Worm (Caenorhabditis elegans) whole organism, L1 larva: ENCODE measurements around the gene F14H8.4.
A peak's percentile ranks its signal among the peaks of the same experiment; 100 is the strongest.

Experiments used
- C16A3.4 ChIP-seq: fragments of 150-350 bp; optimal IDR thresholded peaks from 2 replicates; lab custom pipeline; 2014; ENCODE audit warnings: missing biosample characterization, missing genetic modification characterization
- Y116A8C.19 ChIP-seq: sonication (generic microtip); optimal IDR thresholded peaks from 2 replicates; lab custom pipeline; 2016; ENCODE audit warnings: missing compliant biosample characterization, missing genetic modification characterization, borderline replicate concordance
- alr-1 ChIP-seq: fragments of 200-800 bp; sonication (Bioruptor generic); optimal IDR thresholded peaks from 2 replicates; lab custom pipeline; 2018; ENCODE audit warnings: borderline replicate concordance, mild to moderate bottlenecking, missing genetic modification characterization, missing compliant biosample characterization
- aly-2 ChIP-seq: fragments of 150-350 bp; optimal IDR thresholded peaks from 2 replicates; lab custom pipeline; 2014; ENCODE audit warnings: missing biosample characterization, missing genetic modification characterization
- ama-1 ChIP-seq: fragments of 150-350 bp; optimal IDR thresholded peaks from 2 replicates; lab custom pipeline; 2014
- blmp-1 ChIP-seq: fragments of 150-350 bp; optimal IDR thresholded peaks from 2 replicates; lab custom pipeline; 2014; ENCODE audit warnings: missing biosample characterization, missing genetic modification characterization
- ceh-82 ChIP-seq, 3 experiments: fragments of 150-350 bp in 1 of 3; sonication (generic microtip) in 2 of 3; optimal IDR thresholded peaks; 2 replicates each; lab custom pipeline; 2014 to 2017; ENCODE audit warnings: missing biosample characterization in 3 of 3, missing genetic modification characterization in 3 of 3
- ceh-88 ChIP-seq: fragments of 200-800 bp; sonication (Bioruptor generic); IDR thresholded peaks from 2 replicates; pipeline ENCODE4 v1.3.6; 2022; ENCODE audit warnings: missing genetic modification characterization, missing compliant biosample characterization
- ces-1 ChIP-seq: fragments of 150-350 bp; optimal IDR thresholded peaks from 2 replicates; lab custom pipeline; 2014; ENCODE audit warnings: missing biosample characterization, missing genetic modification reagents, missing genetic modification characterization
- efl-1 ChIP-seq, 4 experiments: fragments of 150-350 bp; optimal IDR thresholded peaks in 3 of 4; peaks in 1 of 4; 1 replicate in 1 of 4; 2 replicates in 3 of 4; lab custom pipeline; 2014; ENCODE audit warnings: missing biosample characterization in 2 of 4, missing genetic modification characterization in 2 of 4, missing genetic modification reagents in 2 of 4
- elt-2 ChIP-seq: sonication (generic microtip); optimal IDR thresholded peaks from 2 replicates; lab custom pipeline; 2016; ENCODE audit warnings: missing genetic modification characterization, mild to moderate bottlenecking, inconsistent platforms, missing compliant biosample characterization, missing genetic modification reagents
- ets-5 ChIP-seq: fragments of 200-800 bp; sonication (Bioruptor generic); IDR thresholded peaks from 2 replicates; pipeline ENCODE4 v1.3.6; 2022; ENCODE audit warnings: missing genetic modification characterization, missing compliant biosample characterization
- fkh-4 ChIP-seq: sonication (generic microtip); optimal IDR thresholded peaks from 2 replicates; lab custom pipeline; 2016; ENCODE audit warnings: missing compliant biosample characterization, missing genetic modification characterization, borderline replicate concordance
- hlh-4 ChIP-seq: sonication (generic microtip); optimal IDR thresholded peaks from 2 replicates; lab custom pipeline; 2016; ENCODE audit warnings: mild to moderate bottlenecking, missing genetic modification characterization, missing compliant biosample characterization
- isw-1 ChIP-seq: fragments of 200-800 bp; sonication (Bioruptor generic); IDR thresholded peaks from 2 replicates; pipeline ENCODE4 v1.3.6; 2022; ENCODE audit warnings: missing genetic modification characterization, missing compliant biosample characterization
- lin-14 ChIP-seq: fragments of 200-800 bp; sonication (Bioruptor generic); optimal IDR thresholded peaks from 2 replicates; lab custom pipeline; 2018; ENCODE audit warnings: mild to moderate bottlenecking, missing genetic modification characterization, moderate library complexity, missing compliant biosample characterization
- lin-15B ChIP-seq: fragments of 150-350 bp; sonication (generic microtip); optimal IDR thresholded peaks from 3 replicates; lab custom pipeline; 2014; ENCODE audit warnings: missing biosample characterization, missing genetic modification characterization
- lin-35 ChIP-seq, 2 experiments: fragments of 150-350 bp; optimal IDR thresholded peaks; 2 replicates each; lab custom pipeline; 2014; ENCODE audit warnings: missing biosample characterization in 2 of 2, missing genetic modification characterization in 2 of 2, missing genetic modification reagents in 2 of 2
- mab-9 ChIP-seq: fragments of 200-800 bp; sonication (Bioruptor generic); IDR thresholded peaks from 2 replicates; pipeline ENCODE4 v1.3.6; 2022; ENCODE audit warnings: missing genetic modification reagents, missing genetic modification characterization, missing compliant biosample characterization
- mep-1 ChIP-seq: fragments of 150-350 bp; optimal IDR thresholded peaks from 2 replicates; lab custom pipeline; 2014; ENCODE audit warnings: missing biosample characterization, missing genetic modification characterization
- nhr-12 ChIP-seq: sonication (generic microtip); optimal IDR thresholded peaks from 2 replicates; lab custom pipeline; 2017; ENCODE audit warnings: missing biosample characterization, missing genetic modification characterization
- nhr-19 ChIP-seq: fragments of 200-800 bp; sonication (Bioruptor generic); conservative IDR thresholded peaks from 2 replicates; pipeline ENCODE4 v1.3.6; 2022; ENCODE audit warnings: missing genetic modification characterization, missing compliant biosample characterization
- nhr-20 ChIP-seq: sonication (generic microtip); optimal IDR thresholded peaks from 2 replicates; lab custom pipeline; 2016; ENCODE audit warnings: mild to moderate bottlenecking, missing genetic modification characterization, missing compliant biosample characterization
- nhr-47 ChIP-seq: sonication (generic microtip); optimal IDR thresholded peaks from 2 replicates; lab custom pipeline; 2016; ENCODE audit warnings: mild to moderate bottlenecking, missing genetic modification characterization, moderate library complexity, missing compliant biosample characterization
- nhr-76 ChIP-seq: sonication (generic microtip); optimal IDR thresholded peaks from 2 replicates; lab custom pipeline; 2017; ENCODE audit warnings: missing biosample characterization, missing genetic modification characterization
- nhr-84 ChIP-seq: sonication (generic microtip); optimal IDR thresholded peaks from 2 replicates; lab custom pipeline; 2017; ENCODE audit warnings: missing biosample characterization, missing genetic modification characterization
- pqm-1 ChIP-seq: sonication (generic microtip); optimal IDR thresholded peaks from 3 replicates; lab custom pipeline; 2017; ENCODE audit warnings: missing biosample characterization, missing genetic modification characterization
- skn-1 ChIP-seq: fragments of 150-350 bp; optimal IDR thresholded peaks from 2 replicates; lab custom pipeline; 2014; ENCODE audit warnings: missing biosample characterization, missing genetic modification characterization
- snpc-4 ChIP-seq: fragments of 150-350 bp; optimal IDR thresholded peaks from 2 replicates; lab custom pipeline; 2014; ENCODE audit warnings: missing biosample characterization, missing genetic modification characterization
- snu-23 ChIP-seq: sonication (generic microtip); optimal IDR thresholded peaks from 2 replicates; lab custom pipeline; 2016; ENCODE audit warnings: missing genetic modification characterization, missing compliant biosample characterization
- sptf-1 ChIP-seq: fragments of 150-350 bp; optimal IDR thresholded peaks from 2 replicates; lab custom pipeline; 2014; ENCODE audit warnings: missing biosample characterization, missing genetic modification characterization
- tbx-2 ChIP-seq: sonication (generic microtip); optimal IDR thresholded peaks from 2 replicates; lab custom pipeline; 2016; ENCODE audit warnings: missing genetic modification characterization, missing compliant biosample characterization
- tlp-1 ChIP-seq: fragments of 150-350 bp; optimal IDR thresholded peaks from 2 replicates; lab custom pipeline; 2014; ENCODE audit warnings: missing biosample characterization, missing genetic modification characterization
- vab-15 ChIP-seq: sonication (generic microtip); optimal IDR thresholded peaks from 2 replicates; lab custom pipeline; 2017; ENCODE audit warnings: missing genotype, mild to moderate bottlenecking, missing genetic modification characterization, missing compliant biosample characterization
- zag-1 ChIP-seq: fragments of 150-350 bp; optimal IDR thresholded peaks from 2 replicates; lab custom pipeline; 2014; ENCODE audit warnings: missing biosample characterization, missing genetic modification characterization
- zip-4 ChIP-seq: fragments of 200-800 bp; sonication (Bioruptor generic); optimal IDR thresholded peaks from 2 replicates; lab custom pipeline; 2018; ENCODE audit warnings: mild to moderate bottlenecking, missing genetic modification characterization, moderate library complexity, missing compliant biosample characterization
- ztf-11 ChIP-seq, 2 experiments: sonication (generic microtip); optimal IDR thresholded peaks; 2 replicates each; lab custom pipeline; 2016 to 2017; ENCODE audit warnings: missing genetic modification characterization in 2 of 2, missing biosample characterization in 1 of 2, missing compliant biosample characterization in 1 of 2

F14H8.4 gene

ce11 chrV:14993620-14994019, 30.0 kb upstream of the F14H8.4 start, which contains the start of gene fil-1:
fil-1 (plus strand) TSS chrV:14993838.
- TF ChIP-seq nhr-20 (tag; lab: Kevin White, UChicago): peak; percentile 30
- TF ChIP-seq blmp-1: no peak
- no peak for TF ChIP-seq lin-15B (tag; lab: Kevin White, UChicago)
- TF ChIP-seq hlh-4: no peak
- peak in 1 of 2 experiments; percentile 17 for TF ChIP-seq lin-35 (GFP tag; optimal IDR thresholded peaks at IDR 0.05; lab: Kevin White, UChicago)
- TF ChIP-seq C16A3.4: no peak
- no peak for TF ChIP-seq ama-1 (lab: Kevin White, UChicago)
- TF ChIP-seq elt-2 (tag; lab: Kevin White, UChicago): peak; percentile 68
- TF ChIP-seq alr-1: no peak
- TF ChIP-seq snpc-4 (tag; lab: Kevin White, UChicago): no peak
- no peak for TF ChIP-seq fkh-4

ce11 chrV:14996236-14996635, 27.4 kb upstream of the F14H8.4 start, which contains the start of gene irld-14:
irld-14 (plus strand) TSS chrV:14996536.
- TF ChIP-seq ama-1 (lab: Kevin White, UChicago) (no peak), lin-14 (GFP tag; lab: Kevin White, UChicago) (no peak), elt-2 (tag; lab: Kevin White, UChicago) (no peak), mab-9 (GFP tag; lab: Robert Waterston, UW) (no peak), ces-1 (GFP tag; lab: Kevin White, UChicago) (no peak), isw-1 (GFP tag; lab: Robert Waterston, UW) (no peak), nhr-19 (GFP tag; lab: Robert Waterston, UW) (no peak), zip-4 (GFP tag; lab: Kevin White, UChicago) (no peak), Y116A8C.19 (tag; lab: Kevin White, UChicago) (no peak)

- TF ChIP-seq ets-5 (GFP tag; lab: Robert Waterston, UW) (no peak), alr-1 (no peak), C16A3.4 (no peak), nhr-47 (no peak), tbx-2 (tag; lab: Kevin White, UChicago) (no peak), efl-1 (optimal IDR thresholded peaks at IDR 0.05; lab: Kevin White, UChicago) (no peak), efl-1 (GFP tag; optimal IDR thresholded peaks at IDR 0.05 in 1 of 2; lab: Kevin White, UChicago) (peak in 1 of 2 experiments; percentile 65), elt-2 (tag; lab: Kevin White, UChicago) (no peak), skn-1 (tag; lab: Kevin White, UChicago) (no peak)
- TF ChIP-seq, all 84 proteins: peak for 1
These were observed 24.1 kb upstream of the F14H8.4 start, which contains the start of gene T01C3.11 for ce11 chrV:14999485-15000023. T01C3.11 (plus strand) TSS chrV:14999535.

ce11 chrV:15000055-15000704, 23.5 kb upstream of the F14H8.4 start, which contains the start of gene rps-16:
rps-16 (minus strand) TSS chrV:15000541.
- TF ChIP-seq nhr-84 (tag; lab: Kevin White, UChicago): no peak
- no peak for TF ChIP-seq ceh-82 (tag; optimal IDR thresholded peaks at IDR 0.05; lab: Kevin White, UChicago)
- TF ChIP-seq mab-9 (GFP tag; lab: Robert Waterston, UW): no peak
- TF ChIP-seq nhr-12: no peak
- no peak for TF ChIP-seq vab-15 (tag; lab: Kevin White, UChicago)
- no peak for TF ChIP-seq ceh-88 (GFP tag; lab: Robert Waterston, UW)
- no peak for TF ChIP-seq ztf-11 (tag; optimal IDR thresholded peaks at IDR 0.05; lab: Kevin White, UChicago)
- no peak for TF ChIP-seq nhr-76 (tag; lab: Kevin White, UChicago)
- no peak for TF ChIP-seq lin-35 (GFP tag; optimal IDR thresholded peaks at IDR 0.05; lab: Kevin White, UChicago)
- TF ChIP-seq, all 84 proteins: peak for 0

- no peak for TF ChIP-seq sptf-1 (tag; lab: Kevin White, UChicago)
- TF ChIP-seq C16A3.4: no peak
- no peak for TF ChIP-seq snu-23
- TF ChIP-seq aly-2 (tag; lab: Kevin White, UChicago): no peak
- TF ChIP-seq mep-1 (tag; lab: Kevin White, UChicago): no peak
- no peak for TF ChIP-seq zag-1 (tag; lab: Kevin White, UChicago)
- TF ChIP-seq tlp-1 (tag; lab: Kevin White, UChicago): no peak
- TF ChIP-seq pqm-1 (tag; lab: Kevin White, UChicago): no peak
These were observed 22.1 kb upstream of the F14H8.4 start for ce11 chrV:15001536-15001935.
